Fruit fly (Drosophila melanogaster) whole organism, adult: ENCODE data around the gene CG8289.

Experiments used
- CG11617 ChIP-seq: fragments of 200-800 bp; sonication (Bioruptor generic); optimal IDR thresholded peaks from 2 replicates; lab custom pipeline; 2017; ENCODE audit warnings: mild to moderate bottlenecking, missing biosample characterization, missing genetic modification reagents, missing genetic modification characterization
- CG1620 ChIP-seq: fragments of 200-800 bp; sonication (Bioruptor generic); optimal IDR thresholded peaks from 2 replicates; lab custom pipeline; 2016; ENCODE audit warnings: missing biosample characterization, missing genetic modification characterization
- CG5204 ChIP-seq: fragments of 200-800 bp; sonication (Bioruptor generic); optimal IDR thresholded peaks from 2 replicates; lab custom pipeline; 2016; ENCODE audit warnings: missing biosample characterization, missing genetic modification characterization
- CG7101 ChIP-seq: fragments of 200-800 bp; sonication (Bioruptor generic); optimal IDR thresholded peaks from 2 replicates; lab custom pipeline; 2018; ENCODE audit warnings: missing biosample characterization, mild to moderate bottlenecking, missing genetic modification characterization, moderate library complexity
- Clk ChIP-seq: fragments of 200-800 bp; sonication (Bioruptor generic); optimal IDR thresholded peaks from 2 replicates; lab custom pipeline; 2017; ENCODE audit warnings: missing biosample characterization, missing genetic modification characterization
- Crg-1 ChIP-seq: fragments of 200-800 bp; sonication (Bioruptor generic); optimal IDR thresholded peaks from 2 replicates; lab custom pipeline; 2016; ENCODE audit warnings: missing biosample characterization, missing genetic modification characterization
- cic ChIP-seq: fragments of 200-800 bp; sonication (Bioruptor generic); optimal IDR thresholded peaks from 2 replicates; lab custom pipeline; 2017; ENCODE audit warnings: missing biosample characterization, mild to moderate bottlenecking, missing genetic modification characterization, moderate library complexity
- kay ChIP-seq: fragments of 200-800 bp; sonication (Bioruptor generic); peaks from one replicate; lab custom pipeline; 2016; ENCODE audit warnings: missing biosample characterization, missing genetic modification characterization, borderline replicate concordance
- pad ChIP-seq: fragments of 200-800 bp; sonication (Bioruptor generic); optimal IDR thresholded peaks from 3 replicates; lab custom pipeline; 2017; ENCODE audit warnings: missing biosample characterization, missing genetic modification characterization, mild to moderate bottlenecking, moderate library complexity, missing genetic modification reagents

dm6 chrX:17659119-17659452 lies 23.2 kb upstream of the CG8289 start:
- no peak for TF ChIP-seq Clk (GFP tag; lab: Kevin White, UChicago)
- TF ChIP-seq cic (GFP tag; lab: Kevin White, UChicago): no peak
- no peak for TF ChIP-seq CG7101
- TF ChIP-seq kay: no peak
- TF ChIP-seq CG11617 (GFP tag; lab: Kevin White, UChicago): no peak
- TF ChIP-seq Crg-1 (GFP tag; lab: Kevin White, UChicago): no peak
- TF ChIP-seq CG5204 (GFP tag; lab: Kevin White, UChicago): no peak
- no peak for TF ChIP-seq CG1620 (GFP tag; lab: Kevin White, UChicago)
- no peak for TF ChIP-seq pad (GFP tag; lab: Kevin White, UChicago)
